Fruit fly (Drosophila melanogaster): ENCODE data around the gene Pglym78.

Pglym78 gene

dm6 chr3R:29157418-29158398 is 9.7 kb downstream of the Pglym78 start, which contains the start of gene rdog (continued):
- TF ChIP-seq gcm (GFP tag; optimal IDR thresholded peaks at IDR 0.05) (peak; percentile 68), CG17912 (GFP tag; optimal IDR thresholded peaks at IDR 0.05) (no peak), CG30431 (GFP tag; optimal IDR thresholded peaks at IDR 0.05) (peak; percentile 62), dm (GFP tag; optimal IDR thresholded peaks at IDR 0.05) (peak; percentile 78), crp (GFP tag; optimal IDR thresholded peaks at IDR 0.05) (peak in 1 of 2 experiments; percentile 47), CG9215 (GFP tag; IDR thresholded peaks at IDR 0.05) (0 out of 2 replicates have a peak, but pooled peaks have one; percentile 37), CG17802 (tag; optimal IDR thresholded peaks at IDR 0.05) (peak; percentile 39), eyg (GFP tag; optimal IDR thresholded peaks at IDR 0.05) (peak; percentile 33), CG14667 (GFP tag; IDR thresholded peaks at IDR 0.05) (no peak), pros (GFP tag; optimal IDR thresholded peaks at IDR 0.05) (no peak), CG13123 (GFP tag; optimal IDR thresholded peaks at IDR 0.05) (peak; percentile 57), CG4282 (GFP tag; optimal IDR thresholded peaks at IDR 0.05) (peak; percentile 61), CG34224 (GFP tag; IDR thresholded peaks at IDR 0.05; ENCODE audit: partially characterized antibody) (peak; percentile 42; the same call in 1 of the 3 replicates), pb (GFP tag; optimal IDR thresholded peaks at IDR 0.05) (peak; percentile 28), CG18599 (GFP tag; optimal IDR thresholded peaks at IDR 0.05) (peak; percentile 76), stwl (tag; optimal IDR thresholded peaks at IDR 0.05) (peak; percentile 48), YL-1 (GFP tag; optimal IDR thresholded peaks at IDR 0.05) (peak; percentile 75), CG4328 (GFP tag; optimal IDR thresholded peaks at IDR 0.05) (peak; percentile 24), oc (tag; optimal IDR thresholded peaks at IDR 0.05) (peak; percentile 25), gfzf (GFP tag; optimal IDR thresholded peaks at IDR 0.05) (no peak), croc (GFP tag; conservative IDR thresholded peaks at IDR 0.05) (peak; percentile 68), fd102C (GFP tag; optimal IDR thresholded peaks at IDR 0.05) (peak; percentile 20), cato (GFP tag; optimal IDR thresholded peaks at IDR 0.05; ENCODE audit: borderline replicate concordance) (peak; percentile 54), CG15601 (tag; optimal IDR thresholded peaks at IDR 0.05) (peak; percentile 67), ken (GFP tag; IDR thresholded peaks at IDR 0.05) (no peak; the same call in 2 of the 3 replicates), Hmr (GFP tag; optimal IDR thresholded peaks at IDR 0.05) (peak; percentile 75), gce (GFP tag; IDR thresholded peaks at IDR 0.05) (no peak), kni (GFP tag; optimal IDR thresholded peaks at IDR 0.05) (peak; percentile 34), BtbVII (GFP tag; optimal IDR thresholded peaks at IDR 0.05) (peak; percentile 63), caup (GFP tag; optimal IDR thresholded peaks at IDR 0.05; ENCODE audit: severe bottlenecking) (peak; percentile 75), pum (GFP tag; optimal IDR thresholded peaks at IDR 0.05) (peak; percentile 83), Atf3 (GFP tag; optimal IDR thresholded peaks at IDR 0.05) (peak; percentile 72), CG30403 (GFP tag; optimal IDR thresholded peaks at IDR 0.05) (peak; percentile 88), ap (GFP tag; IDR thresholded peaks at IDR 0.05) (no peak), CG3407 (GFP tag; optimal IDR thresholded peaks at IDR 0.05) (peak; percentile 13), bowl (GFP tag; IDR thresholded peaks at IDR 0.05) (peak; percentile 9; the same call in 1 of the 2 replicates), ci (GFP tag; IDR thresholded peaks at IDR 0.05) (0 out of 3 replicates have a peak, but pooled peaks have one; percentile 6), CG6254 (GFP tag; optimal IDR thresholded peaks at IDR 0.05) (peak; percentile 41), cas (GFP tag; IDR thresholded peaks at IDR 0.05) (no peak), Blimp-1 (GFP tag; optimal IDR thresholded peaks at IDR 0.05) (peak; percentile 67), CG17385 (GFP tag; optimal IDR thresholded peaks at IDR 0.05) (peak; percentile 71), CG2116 (GFP tag; optimal IDR thresholded peaks at IDR 0.05) (peak; percentile 69), E2f1 (GFP tag; IDR thresholded peaks at IDR 0.05) (no peak; the same call in 1 of the 2 replicates), Vsx1 (GFP tag; optimal IDR thresholded peaks at IDR 0.05) (no peak), B-H2 (GFP tag; optimal IDR thresholded peaks at IDR 0.05) (peak; percentile 58), Lim3 (GFP tag; IDR thresholded peaks at IDR 0.05) (0 out of 2 replicates have a peak, but pooled peaks have one; percentile 9), ERR (GFP tag; optimal IDR thresholded peaks at IDR 0.05) (peak; percentile 54)

Measured in whole organism, embryonic.